Worm (Caenorhabditis elegans) whole organism, L1 larva: ENCODE results near the gene citk-1.

Experiments
- alr-1 ChIP-seq: fragments of 200-800 bp; sonication (Bioruptor generic); optimal IDR thresholded peaks from 2 replicates; lab custom pipeline; 2018; ENCODE audit warnings: borderline replicate concordance, mild to moderate bottlenecking, missing genetic modification characterization, missing compliant biosample characterization
- ceh-82 ChIP-seq, 3 experiments: fragments of 150-350 bp in 1 of 3; sonication (generic microtip) in 2 of 3; optimal IDR thresholded peaks; 2 replicates each; lab custom pipeline; 2014 to 2017; ENCODE audit warnings: missing biosample characterization in 3 of 3, missing genetic modification characterization in 3 of 3
- ces-1 ChIP-seq: fragments of 150-350 bp; optimal IDR thresholded peaks from 2 replicates; lab custom pipeline; 2014; ENCODE audit warnings: missing biosample characterization, missing genetic modification reagents, missing genetic modification characterization
- elt-2 ChIP-seq: sonication (generic microtip); optimal IDR thresholded peaks from 2 replicates; lab custom pipeline; 2016; ENCODE audit warnings: missing genetic modification characterization, mild to moderate bottlenecking, inconsistent platforms, missing compliant biosample characterization, missing genetic modification reagents
- nhr-11 ChIP-seq: fragments of 150-350 bp; optimal IDR thresholded peaks from 2 replicates; lab custom pipeline; 2014; ENCODE audit warnings: missing biosample characterization, missing genetic modification characterization
- nhr-19 ChIP-seq: fragments of 200-800 bp; sonication (Bioruptor generic); conservative IDR thresholded peaks from 2 replicates; pipeline ENCODE4 v1.3.6; 2022; ENCODE audit warnings: missing genetic modification characterization, missing compliant biosample characterization
- nhr-90 ChIP-seq: sonication (generic microtip); optimal IDR thresholded peaks from 2 replicates; lab custom pipeline; 2016; ENCODE audit warnings: mild to moderate bottlenecking, missing genetic modification characterization, missing compliant biosample characterization; ENCODE audit not compliant: poor library complexity
- tbx-2 ChIP-seq: sonication (generic microtip); optimal IDR thresholded peaks from 2 replicates; lab custom pipeline; 2016; ENCODE audit warnings: missing genetic modification characterization, missing compliant biosample characterization
- unc-62 ChIP-seq: fragments of 150-350 bp; optimal IDR thresholded peaks from 2 replicates; lab custom pipeline; 2014; ENCODE audit warnings: missing biosample characterization, missing genetic modification reagents, missing genetic modification characterization
- xbp-1 ChIP-seq: sonication (generic microtip); optimal IDR thresholded peaks from 2 replicates; lab custom pipeline; 2016; ENCODE audit warnings: missing genetic modification characterization, missing compliant biosample characterization

- TF ChIP-seq nhr-19 (GFP tag; lab: Robert Waterston, UW) = no peak; the same call in 1 of the 2 replicates
- no peak for TF ChIP-seq ceh-82 (tag; optimal IDR thresholded peaks at IDR 0.05; lab: Kevin White, UChicago)
- no peak for TF ChIP-seq nhr-90 (tag; lab: Kevin White, UChicago)
- TF ChIP-seq elt-2 = no peak
- TF ChIP-seq nhr-11 (tag; lab: Kevin White, UChicago) = no peak
- no peak for TF ChIP-seq alr-1
- TF ChIP-seq xbp-1 = no peak
- no peak for TF ChIP-seq ces-1 (GFP tag; lab: Kevin White, UChicago)
- no peak for TF ChIP-seq unc-62
- no peak for TF ChIP-seq tbx-2 (tag; lab: Kevin White, UChicago)
These were observed 5.2 kb upstream of the citk-1 start for ce11 chrII:13903482-13903881.
